Worm (Caenorhabditis elegans) whole organism, mixed stage, embryonic: Measurements from ENCODE around the gene C30B5.6.

Experiments
- M03D4.4 ChIP-seq: sonication (generic microtip); optimal IDR thresholded peaks from 2 replicates; lab custom pipeline; 2017; ENCODE audit warnings: mild to moderate bottlenecking, missing genetic modification characterization, missing compliant biosample characterization
- bed-3 ChIP-seq: fragments of 200-800 bp; sonication (Bioruptor generic); optimal IDR thresholded peaks from 3 replicates; lab custom pipeline; 2018; ENCODE audit warnings: mild to moderate bottlenecking, missing genetic modification characterization, moderate library complexity, missing compliant biosample characterization
- blmp-1 ChIP-seq: fragments of 150-350 bp; optimal IDR thresholded peaks from 2 replicates; lab custom pipeline; 2014; ENCODE audit warnings: missing biosample characterization, missing genetic modification characterization
- ceh-39 ChIP-seq: fragments of 150-350 bp; optimal IDR thresholded peaks from 2 replicates; lab custom pipeline; 2014; ENCODE audit warnings: missing biosample characterization, missing genetic modification characterization
- ceh-43 ChIP-seq: fragments of 200-800 bp; sonication (Bioruptor generic); optimal IDR thresholded peaks from 2 replicates; lab custom pipeline; 2018; ENCODE audit warnings: mild to moderate bottlenecking, missing genetic modification characterization, moderate library complexity, missing compliant biosample characterization
- ceh-83 ChIP-seq: fragments of 200-800 bp; sonication (Bioruptor generic); optimal IDR thresholded peaks from 2 replicates; lab custom pipeline; 2018; ENCODE audit warnings: mild to moderate bottlenecking, missing genetic modification characterization, missing compliant biosample characterization
- ces-1 ChIP-seq: fragments of 150-350 bp; optimal IDR thresholded peaks from 2 replicates; lab custom pipeline; 2014; ENCODE audit warnings: missing biosample characterization, missing genetic modification reagents, missing genetic modification characterization
- cnd-1 ChIP-seq: fragments of 200-800 bp; sonication (Bioruptor generic); optimal IDR thresholded peaks from 2 replicates; lab custom pipeline; 2018; ENCODE audit warnings: mild to moderate bottlenecking, missing genetic modification characterization, missing compliant biosample characterization
- elt-1 ChIP-seq: sonication (generic microtip); optimal IDR thresholded peaks from 2 replicates; lab custom pipeline; 2017; ENCODE audit warnings: missing genetic modification characterization, mild to moderate bottlenecking, missing compliant biosample characterization, antibody characterized with exemption, moderate library complexity, borderline replicate concordance; ENCODE audit not compliant: insufficient read depth
- elt-3 ChIP-seq: fragments of 150-350 bp; optimal IDR thresholded peaks from 2 replicates; lab custom pipeline; 2014; ENCODE audit warnings: missing biosample characterization, missing genetic modification characterization
- flh-1 ChIP-seq: fragments of 200-800 bp; sonication (Bioruptor generic); optimal IDR thresholded peaks from 2 replicates; lab custom pipeline; 2018; ENCODE audit warnings: mild to moderate bottlenecking, missing genetic modification characterization, moderate library complexity, missing compliant biosample characterization
- ham-2 ChIP-seq: fragments of 200-800 bp; sonication (Bioruptor generic); optimal IDR thresholded peaks from 2 replicates; lab custom pipeline; 2018; ENCODE audit warnings: mild to moderate bottlenecking, missing genetic modification characterization, missing compliant biosample characterization
- hlh-1 ChIP-seq: fragments of 150-350 bp; optimal IDR thresholded peaks from 2 replicates; lab custom pipeline; 2014; ENCODE audit warnings: missing biosample characterization, missing genetic modification reagents, missing genetic modification characterization
- lin-13 ChIP-seq: fragments of 150-350 bp; optimal IDR thresholded peaks from 2 replicates; lab custom pipeline; 2014; ENCODE audit warnings: missing biosample characterization, missing genetic modification characterization
- lin-32 ChIP-seq: fragments of 200-800 bp; sonication (Bioruptor generic); optimal IDR thresholded peaks from 2 replicates; lab custom pipeline; 2018; ENCODE audit warnings: mild to moderate bottlenecking, missing genetic modification characterization, missing compliant biosample characterization
- mab-5 ChIP-seq: fragments of 150-350 bp; optimal IDR thresholded peaks from 2 replicates; lab custom pipeline; 2014; ENCODE audit warnings: missing biosample characterization, missing genetic modification characterization
- mep-1 ChIP-seq: fragments of 150-350 bp; optimal IDR thresholded peaks from 2 replicates; lab custom pipeline; 2017; ENCODE audit warnings: missing biosample characterization, missing genetic modification reagents, missing genetic modification characterization, inconsistent platforms
- mls-2 ChIP-seq: sonication (generic microtip); optimal IDR thresholded peaks from 2 replicates; lab custom pipeline; 2016; ENCODE audit warnings: mild to moderate bottlenecking, missing genetic modification characterization, moderate library complexity, missing compliant biosample characterization
- nhr-12 ChIP-seq: fragments of 150-350 bp; optimal IDR thresholded peaks from 2 replicates; lab custom pipeline; 2014; ENCODE audit warnings: missing biosample characterization, missing genetic modification characterization
- nhr-2 ChIP-seq: fragments of 150-350 bp; optimal IDR thresholded peaks from 2 replicates; lab custom pipeline; 2014; ENCODE audit warnings: missing biosample characterization, missing genetic modification characterization
- nhr-237 ChIP-seq: fragments of 150-350 bp; optimal IDR thresholded peaks from 2 replicates; lab custom pipeline; 2014; ENCODE audit warnings: missing biosample characterization, missing genetic modification characterization
- nhr-76 ChIP-seq: sonication (generic microtip); optimal IDR thresholded peaks from 2 replicates; lab custom pipeline; 2017; ENCODE audit warnings: missing biosample characterization, missing genetic modification characterization
- pha-4 ChIP-seq: fragments of 150-350 bp; optimal IDR thresholded peaks from 2 replicates; lab custom pipeline; 2018; ENCODE audit warnings: missing biosample characterization, missing genetic modification reagents, missing genetic modification characterization
- sem-2 ChIP-seq: fragments of 200-800 bp; sonication (Bioruptor generic); optimal IDR thresholded peaks from 2 replicates; lab custom pipeline; 2018; ENCODE audit warnings: mild to moderate bottlenecking, missing genetic modification characterization, missing compliant biosample characterization
- snpc-4 ChIP-seq: fragments of 150-350 bp; optimal IDR thresholded peaks from 2 replicates; lab custom pipeline; 2014; ENCODE audit warnings: missing biosample characterization, missing genetic modification characterization
- sptf-1 ChIP-seq: sonication (generic microtip); optimal IDR thresholded peaks from 2 replicates; lab custom pipeline; 2017; ENCODE audit warnings: mild to moderate bottlenecking, missing genetic modification characterization, moderate library complexity, missing compliant biosample characterization
- tbx-8 ChIP-seq: fragments of 200-800 bp; sonication (Bioruptor generic); optimal IDR thresholded peaks from 2 replicates; lab custom pipeline; 2018; ENCODE audit warnings: mild to moderate bottlenecking, missing genetic modification characterization, moderate library complexity, missing compliant biosample characterization
- unc-39 ChIP-seq: fragments of 150-350 bp; optimal IDR thresholded peaks from 2 replicates; lab custom pipeline; 2014; ENCODE audit warnings: missing biosample characterization, missing genetic modification characterization
- unc-62 ChIP-seq: fragments of 150-350 bp; optimal IDR thresholded peaks from 2 replicates; lab custom pipeline; 2014; ENCODE audit warnings: missing biosample characterization, missing genetic modification reagents, missing genetic modification characterization
- zip-8 ChIP-seq: fragments of 150-350 bp; optimal IDR thresholded peaks from 2 replicates; lab custom pipeline; 2014; ENCODE audit warnings: missing biosample characterization, missing genetic modification characterization

Gene C30B5.6

ce11 chrII:6223755-6224154 lies 1.3 kb upstream of the C30B5.6 start:
- TF ChIP-seq cnd-1 (tag; lab: Kevin White, UChicago) (no peak), unc-62 (no peak), ces-1 (GFP tag; lab: Kevin White, UChicago) (no peak), tbx-8 (GFP tag; lab: Kevin White, UChicago) (no peak), unc-39 (no peak), blmp-1 (no peak), ceh-43 (no peak), nhr-76 (tag; lab: Kevin White, UChicago) (no peak), hlh-1 (tag; lab: Kevin White, UChicago) (no peak), sptf-1 (tag; lab: Kevin White, UChicago) (no peak), snpc-4 (no peak), lin-32 (no peak), sem-2 (no peak)

- no peak for TF ChIP-seq nhr-76 (tag; lab: Kevin White, UChicago)
- TF ChIP-seq flh-1 (GFP tag; lab: Kevin White, UChicago) = no peak
- TF ChIP-seq nhr-237 (tag; lab: Kevin White, UChicago) = no peak
- no peak for TF ChIP-seq ces-1 (GFP tag; lab: Kevin White, UChicago)
- no peak for TF ChIP-seq tbx-8 (GFP tag; lab: Kevin White, UChicago)
- TF ChIP-seq elt-3 (tag; lab: Kevin White, UChicago) = no peak
- no peak for TF ChIP-seq pha-4 (tag; lab: Kevin White, UChicago)
- no peak for TF ChIP-seq mab-5 (tag; lab: Kevin White, UChicago)
- TF ChIP-seq unc-62 = no peak
- no peak for TF ChIP-seq ceh-83 (GFP tag; lab: Kevin White, UChicago)
- no peak for TF ChIP-seq sem-2
- no peak for TF ChIP-seq lin-13 (tag; lab: Kevin White, UChicago)
- TF ChIP-seq mep-1 (tag; lab: Kevin White, UChicago) = no peak
Measured at ce11 chrII:6221470-6221869, 988 bp downstream of the C30B5.6 start.

ce11 chrII:6219346-6219745 lies 3.1 kb downstream of the C30B5.6 start, which contains the start of gene mks-2:
Gene mks-2 (minus strand): TSS chrII:6219446.
- TF ChIP-seq ceh-39 (tag; lab: Kevin White, UChicago) (no peak), snpc-4 (no peak), elt-1 (tag; lab: Kevin White, UChicago) (no peak), unc-39 (no peak), M03D4.4 (tag; lab: Kevin White, UChicago) (no peak), mls-2 (no peak), nhr-237 (tag; lab: Kevin White, UChicago) (no peak), bed-3 (GFP tag; lab: Kevin White, UChicago) (no peak), tbx-8 (GFP tag; lab: Kevin White, UChicago) (no peak)
- TF ChIP-seq, all 35 proteins: peak for 0

- TF ChIP-seq unc-39 = no peak
- no peak for TF ChIP-seq nhr-2 (tag; lab: Kevin White, UChicago)
Measured at ce11 chrII:6208116-6208515, 14.3 kb downstream of the C30B5.6 start, which contains the start of gene daf-37. Gene daf-37 (minus strand): TSS chrII:6208216.

- TF ChIP-seq ham-2 (GFP tag; lab: Kevin White, UChicago) (no peak), unc-39 (no peak), unc-62 (no peak), nhr-12 (no peak), ceh-83 (GFP tag; lab: Kevin White, UChicago) (no peak), sptf-1 (tag; lab: Kevin White, UChicago) (no peak), zip-8 (tag; lab: Kevin White, UChicago) (no peak), elt-3 (tag; lab: Kevin White, UChicago) (no peak)
Measured at ce11 chrII:6207252-6207651, 15.2 kb downstream of the C30B5.6 start.

ce11 chrII:6202910-6203309 lies 19.5 kb downstream of the C30B5.6 start, which contains the start of gene C30B5.17:
Gene C30B5.17 (minus strand): TSS chrII:6203010.
- no peak for TF ChIP-seq ceh-43
